Fruit fly (Drosophila melanogaster) S2 (cell line): ENCODE measurements around the gene CG7970.

Source experiments
- CG8478 ChIP-seq: fragments of >200 bp; optimal IDR thresholded peaks from 2 replicates; lab custom pipeline; 2018
- CTCF ChIP-seq, 2 experiments: fragments of >200 bp; optimal IDR thresholded peaks; 2 replicates each; lab custom pipeline; 2018

- TF ChIP-seq CTCF (optimal IDR thresholded peaks at IDR 0.05; lab: Kevin White, UChicago): no peak
- no peak for TF ChIP-seq CG8478
Observed at dm6 chr3L:1665544-1665943, 13.0 kb downstream of the CG7970 start.
